In genomic region chr3R:25094639-25095038, dm6 we compare ENCODE assay signal across 4 fruit fly cellular contexts.
TF ChIP-seq lines count a peak whose summit lies in the region.

fd96Cb (plus strand) TSS chr3R:25095012.

- no peak for TF ChIP-seq CTCF in whole organism, embryonic (GFP tag; optimal IDR thresholded peaks at IDR 0.05; lab: Kevin White, UChicago)

TF ChIP-seq in whole organism, 6 proteins besides CTCF, POLR2A, EP300 and RAD21:
- TF ChIP-seq CG8478 (optimal IDR thresholded peaks at IDR 0.05; lab: Kevin White, UChicago) (peak; percentile 38), EcR (GFP tag; optimal IDR thresholded peaks at IDR 0.05; lab: Kevin White, UChicago) (no peak)

TF ChIP-seq in whole organism, embryonic, 481 proteins besides CTCF, POLR2A, EP300 and RAD21:
- TF ChIP-seq danr (GFP tag; IDR thresholded peaks at IDR 0.05; lab: Robert Waterston, UW) = no peak
- peak; percentile 34 for TF ChIP-seq jing (GFP tag; optimal IDR thresholded peaks at IDR 0.05; lab: Kevin White, UChicago)
- TF ChIP-seq Opbp (GFP tag; IDR thresholded peaks at IDR 0.05; lab: Robert Waterston, UW; ENCODE audit: partially characterized antibody) = peak; percentile 34; the same call in 1 of the 3 replicates
- TF ChIP-seq mam (GFP tag; optimal IDR thresholded peaks at IDR 0.05; lab: Kevin White, UChicago) = no peak
- no peak for TF ChIP-seq cas (GFP tag; IDR thresholded peaks at IDR 0.05; lab: Robert Waterston, UW)
- TF ChIP-seq oc (tag; optimal IDR thresholded peaks at IDR 0.05; lab: Kevin White, UChicago) = peak; percentile 64
- peak; percentile 30 to 49 for TF ChIP-seq Trl (optimal IDR thresholded peaks at IDR 0.05; lab: Kevin White, UChicago)
- no peak for TF ChIP-seq Trl (GFP tag; optimal IDR thresholded peaks at IDR 0.05; lab: Kevin White, UChicago)
- TF ChIP-seq Jarid2 (GFP tag; optimal IDR thresholded peaks at IDR 0.05; lab: Kevin White, UChicago) = peak; percentile 73
- no peak for TF ChIP-seq sob (GFP tag; IDR thresholded peaks at IDR 0.05; lab: Robert Waterston, UW)
- TF ChIP-seq Adf1 (GFP tag; IDR thresholded peaks at IDR 0.05; lab: Robert Waterston, UW) = peak; percentile 31; the same call in 1 of the 2 replicates
- no peak for TF ChIP-seq Ets65A (GFP tag; lab: Kevin White, UChicago)
- TF ChIP-seq Nf-YB (GFP tag; optimal IDR thresholded peaks at IDR 0.05; lab: Kevin White, UChicago) = peak; percentile 100
- TF ChIP-seq cg (GFP tag; optimal IDR thresholded peaks at IDR 0.05; lab: Kevin White, UChicago) = peak; percentile 64
- TF ChIP-seq mld (GFP tag; IDR thresholded peaks at IDR 0.05; lab: Robert Waterston, UW; ENCODE audit: partially characterized antibody) = 0 out of 3 replicates have a peak, but pooled peaks have one; percentile 55
- TF ChIP-seq Nf-YC (tag; optimal IDR thresholded peaks at IDR 0.05; lab: Kevin White, UChicago) = peak; percentile 100
- TF ChIP-seq CG10321 (GFP tag; IDR thresholded peaks at IDR 0.05; lab: Robert Waterston, UW) = peak; percentile 94
- TF ChIP-seq HmgD (GFP tag; optimal IDR thresholded peaks at IDR 0.05; lab: Kevin White, UChicago) = peak; percentile 21
- TF ChIP-seq CG3281 (GFP tag; optimal IDR thresholded peaks at IDR 0.05; lab: Kevin White, UChicago) = no peak
- TF ChIP-seq Nf-YA (GFP tag; IDR thresholded peaks at IDR 0.05; lab: Robert Waterston, UW) = peak; percentile 95
- TF ChIP-seq Optix (GFP tag; IDR thresholded peaks at IDR 0.05; lab: Robert Waterston, UW) = no peak
- peak; percentile 88 for TF ChIP-seq CG1832 (GFP tag; optimal IDR thresholded peaks at IDR 0.05; lab: Kevin White, UChicago)
- no peak for TF ChIP-seq crol (GFP tag; IDR thresholded peaks at IDR 0.05; lab: Robert Waterston, UW)
- TF ChIP-seq ken (GFP tag; IDR thresholded peaks at IDR 0.05; lab: Robert Waterston, UW) = no peak
- no peak for TF ChIP-seq CG1792 (GFP tag; optimal IDR thresholded peaks at IDR 0.05; lab: Kevin White, UChicago)
- peak; percentile 31 for TF ChIP-seq nom (GFP tag; optimal IDR thresholded peaks at IDR 0.05; lab: Kevin White, UChicago)
TF ChIP-seq in whole organism, embryonic: peak in this region for 15.

TF ChIP-seq in whole organism, prepupa, 60 proteins besides CTCF, POLR2A, EP300 and RAD21:
- TF ChIP-seq ss (GFP tag; optimal IDR thresholded peaks at IDR 0.05; lab: Kevin White, UChicago) = peak in 1 of 2 experiments; percentile 32
- no peak for TF ChIP-seq CG4318 (GFP tag; optimal IDR thresholded peaks at IDR 0.05; lab: Kevin White, UChicago)
- TF ChIP-seq CG1621 (tag; optimal IDR thresholded peaks at IDR 0.05; lab: Kevin White, UChicago) = peak; percentile 87
- TF ChIP-seq CG6792 (GFP tag; optimal IDR thresholded peaks at IDR 0.05; lab: Kevin White, UChicago) = no peak
- no peak for TF ChIP-seq vri (GFP tag; optimal IDR thresholded peaks at IDR 0.05; lab: Kevin White, UChicago)
- no peak for TF ChIP-seq cyc (GFP tag; optimal IDR thresholded peaks at IDR 0.05; lab: Kevin White, UChicago)

TF ChIP-seq in whole organism, wandering third instar larva, 38 proteins besides CTCF, POLR2A, EP300 and RAD21:
- TF ChIP-seq Myc (optimal IDR thresholded peaks at IDR 0.05; lab: Kevin White, UChicago) (no peak), foxo (GFP tag; optimal IDR thresholded peaks at IDR 0.05; lab: Kevin White, UChicago) (no peak), Hnf4 (GFP tag; optimal IDR thresholded peaks at IDR 0.05; lab: Kevin White, UChicago) (no peak), sv (GFP tag; optimal IDR thresholded peaks at IDR 0.05; lab: Kevin White, UChicago) (no peak), Rel (GFP tag; optimal IDR thresholded peaks at IDR 0.05; lab: Kevin White, UChicago) (no peak), Rel (tag; optimal IDR thresholded peaks at IDR 0.05; lab: Kevin White, UChicago) (peak; percentile 16), brk (GFP tag; optimal IDR thresholded peaks at IDR 0.05; lab: Kevin White, UChicago) (no peak), br (GFP tag; optimal IDR thresholded peaks at IDR 0.05; lab: Kevin White, UChicago) (no peak), dl (GFP tag; optimal IDR thresholded peaks at IDR 0.05; lab: Kevin White, UChicago; ENCODE audit: insufficient read depth in 1 of 2, partially characterized antibody in 2 of 2) (peak; percentile 30 to 74), h (GFP tag; optimal IDR thresholded peaks at IDR 0.05; lab: Kevin White, UChicago) (no peak), Sp1 (GFP tag; optimal IDR thresholded peaks at IDR 0.05; lab: Kevin White, UChicago) (no peak), fru (GFP tag; optimal IDR thresholded peaks at IDR 0.05; lab: Kevin White, UChicago) (no peak), GATAd (GFP tag; optimal IDR thresholded peaks at IDR 0.05; lab: Kevin White, UChicago) (no peak), HLH106 (tag; optimal IDR thresholded peaks at IDR 0.05; lab: Kevin White, UChicago) (no peak), rgr (GFP tag; optimal IDR thresholded peaks at IDR 0.05; lab: Kevin White, UChicago) (no peak), Dif (GFP tag; optimal IDR thresholded peaks at IDR 0.05; lab: Kevin White, UChicago; ENCODE audit: partially characterized antibody) (peak; percentile 94), Dfd (GFP tag; optimal IDR thresholded peaks at IDR 0.05; lab: Kevin White, UChicago) (no peak), N (GFP tag; optimal IDR thresholded peaks at IDR 0.05; lab: Kevin White, UChicago) (no peak), pan (optimal IDR thresholded peaks at IDR 0.05; lab: Kevin White, UChicago) (no peak), sage (GFP tag; optimal IDR thresholded peaks at IDR 0.05; lab: Kevin White, UChicago) (no peak), psq (GFP tag; optimal IDR thresholded peaks at IDR 0.05; lab: Kevin White, UChicago) (no peak), dsf (GFP tag; optimal IDR thresholded peaks at IDR 0.05; lab: Kevin White, UChicago; ENCODE audit: borderline replicate concordance) (no peak), dmrt93B (GFP tag; optimal IDR thresholded peaks at IDR 0.05; lab: Kevin White, UChicago) (no peak), Vsx2 (GFP tag; optimal IDR thresholded peaks at IDR 0.05; lab: Kevin White, UChicago; ENCODE audit: partially characterized antibody) (peak; percentile 96), Hr83 (GFP tag; optimal IDR thresholded peaks at IDR 0.05; lab: Kevin White, UChicago; ENCODE audit: poor library complexity, severe bottlenecking) (no peak), Abd-B (GFP tag; optimal IDR thresholded peaks at IDR 0.05; lab: Kevin White, UChicago) (no peak), Mio (GFP tag; optimal IDR thresholded peaks at IDR 0.05; lab: Kevin White, UChicago) (no peak), CrebA (GFP tag; optimal IDR thresholded peaks at IDR 0.05; lab: Kevin White, UChicago; ENCODE audit: borderline replicate concordance) (no peak), CG9705 (GFP tag; optimal IDR thresholded peaks at IDR 0.05; lab: Kevin White, UChicago) (no peak), OdsH (GFP tag; optimal IDR thresholded peaks at IDR 0.05; lab: Kevin White, UChicago) (no peak), Jra (GFP tag; optimal IDR thresholded peaks at IDR 0.05; lab: Kevin White, UChicago) (no peak)
TF ChIP-seq in whole organism, wandering third instar larva: peak in this region for 4.
